Worm (Caenorhabditis elegans) whole organism, mixed stage, embryonic: ENCODE data around the gene crt-1.

Experiments
- bed-3 ChIP-seq: fragments of 200-800 bp; sonication (Bioruptor generic); optimal IDR thresholded peaks from 3 replicates; lab custom pipeline; 2018; ENCODE audit warnings: mild to moderate bottlenecking, missing genetic modification characterization, moderate library complexity, missing compliant biosample characterization
- ceh-43 ChIP-seq: fragments of 200-800 bp; sonication (Bioruptor generic); optimal IDR thresholded peaks from 2 replicates; lab custom pipeline; 2018; ENCODE audit warnings: mild to moderate bottlenecking, missing genetic modification characterization, moderate library complexity, missing compliant biosample characterization
- cnd-1 ChIP-seq: fragments of 200-800 bp; sonication (Bioruptor generic); optimal IDR thresholded peaks from 2 replicates; lab custom pipeline; 2018; ENCODE audit warnings: mild to moderate bottlenecking, missing genetic modification characterization, missing compliant biosample characterization
- drap-1 ChIP-seq: fragments of 200-800 bp; sonication (Bioruptor generic); optimal IDR thresholded peaks from 3 replicates; lab custom pipeline; 2018; ENCODE audit warnings: mild to moderate bottlenecking, missing genetic modification characterization, missing compliant biosample characterization
- ham-2 ChIP-seq: fragments of 200-800 bp; sonication (Bioruptor generic); optimal IDR thresholded peaks from 2 replicates; lab custom pipeline; 2018; ENCODE audit warnings: mild to moderate bottlenecking, missing genetic modification characterization, missing compliant biosample characterization
- lsy-2 ChIP-seq: fragments of 150-350 bp; optimal IDR thresholded peaks from 2 replicates; lab custom pipeline; 2014; ENCODE audit warnings: missing biosample characterization, missing genetic modification characterization
- mab-5 ChIP-seq: fragments of 150-350 bp; optimal IDR thresholded peaks from 2 replicates; lab custom pipeline; 2014; ENCODE audit warnings: missing biosample characterization, missing genetic modification characterization
- mep-1 ChIP-seq: fragments of 150-350 bp; optimal IDR thresholded peaks from 2 replicates; lab custom pipeline; 2017; ENCODE audit warnings: missing biosample characterization, missing genetic modification reagents, missing genetic modification characterization, inconsistent platforms
- nhr-12 ChIP-seq: fragments of 150-350 bp; optimal IDR thresholded peaks from 2 replicates; lab custom pipeline; 2014; ENCODE audit warnings: missing biosample characterization, missing genetic modification characterization
- sem-2 ChIP-seq: fragments of 200-800 bp; sonication (Bioruptor generic); optimal IDR thresholded peaks from 2 replicates; lab custom pipeline; 2018; ENCODE audit warnings: mild to moderate bottlenecking, missing genetic modification characterization, missing compliant biosample characterization
- sptf-1 ChIP-seq: sonication (generic microtip); optimal IDR thresholded peaks from 2 replicates; lab custom pipeline; 2017; ENCODE audit warnings: mild to moderate bottlenecking, missing genetic modification characterization, moderate library complexity, missing compliant biosample characterization
- tbx-8 ChIP-seq: fragments of 200-800 bp; sonication (Bioruptor generic); optimal IDR thresholded peaks from 2 replicates; lab custom pipeline; 2018; ENCODE audit warnings: mild to moderate bottlenecking, missing genetic modification characterization, moderate library complexity, missing compliant biosample characterization
- unc-120 ChIP-seq: sonication (generic microtip); optimal IDR thresholded peaks from 2 replicates; lab custom pipeline; 2017; ENCODE audit warnings: missing genetic modification characterization, missing compliant biosample characterization; ENCODE audit not compliant: poor library complexity, severe bottlenecking
- unc-39 ChIP-seq: fragments of 150-350 bp; optimal IDR thresholded peaks from 2 replicates; lab custom pipeline; 2014; ENCODE audit warnings: missing biosample characterization, missing genetic modification characterization
- zip-8 ChIP-seq: fragments of 150-350 bp; optimal IDR thresholded peaks from 2 replicates; lab custom pipeline; 2014; ENCODE audit warnings: missing biosample characterization, missing genetic modification characterization
- ztf-11 ChIP-seq: fragments of 150-350 bp; optimal IDR thresholded peaks from 2 replicates; lab custom pipeline; 2014; ENCODE audit warnings: missing biosample characterization, missing genetic modification characterization

The crt-1 gene

DNA sequence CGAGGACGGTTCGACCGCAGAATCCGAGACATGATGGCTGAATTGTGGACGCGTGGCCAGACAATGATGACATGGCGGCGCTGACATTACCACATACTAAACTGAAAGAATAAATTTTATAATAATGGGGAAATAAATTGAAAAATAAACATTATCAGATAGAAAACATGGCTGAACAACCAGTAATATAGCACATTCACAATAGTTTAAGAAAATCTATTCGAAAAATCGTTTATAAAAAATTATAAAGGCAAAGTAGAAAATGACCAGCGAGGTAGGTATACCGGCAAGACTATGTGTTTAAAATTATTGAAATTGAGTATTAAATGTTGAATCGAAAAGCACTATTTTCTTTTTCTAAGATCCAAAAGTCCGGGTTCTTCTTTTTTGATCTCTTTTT lies 49.2 kb downstream of the crt-1 start, which contains the start of gene jamp-1:
TSS of gene jamp-1 (minus strand) at position 101 of the 400 bp plus-strand sequence.
- TF ChIP-seq ztf-11 (tag; lab: Kevin White, UChicago), result no peak
- no peak for TF ChIP-seq mab-5 (tag; lab: Kevin White, UChicago)
- TF ChIP-seq lsy-2 (tag; lab: Kevin White, UChicago), result no peak
- TF ChIP-seq ceh-43, result no peak
- TF ChIP-seq bed-3 (GFP tag; lab: Kevin White, UChicago), result no peak
- TF ChIP-seq ham-2 (GFP tag; lab: Kevin White, UChicago), result no peak
- TF ChIP-seq unc-39, result no peak
- TF ChIP-seq zip-8 (tag; lab: Kevin White, UChicago), result no peak
- no peak for TF ChIP-seq drap-1 (GFP tag; lab: Kevin White, UChicago)
- TF ChIP-seq unc-120, result no peak
- TF ChIP-seq nhr-12 (tag; lab: Kevin White, UChicago), result no peak
- no peak for TF ChIP-seq tbx-8 (GFP tag; lab: Kevin White, UChicago)
- TF ChIP-seq sptf-1 (tag; lab: Kevin White, UChicago), result no peak
- no peak for TF ChIP-seq mep-1
- TF ChIP-seq cnd-1 (tag; lab: Kevin White, UChicago), result no peak
- TF ChIP-seq sem-2, result no peak
